Worm (Caenorhabditis elegans) whole organism, L4 larva: ENCODE measurements around the gene ZK686.5.
A peak's percentile ranks its signal among the peaks of the same experiment; 100 is the strongest.

Experiments
- F26F4.8 ChIP-seq: fragments of 200-800 bp; sonication (Bioruptor generic); conservative IDR thresholded peaks from 2 replicates; pipeline ENCODE4 v1.3.6; 2022; ENCODE audit warnings: missing genetic modification characterization, missing compliant biosample characterization
- F44E2.7 ChIP-seq: fragments of 200-800 bp; sonication (Bioruptor generic); IDR thresholded peaks from 2 replicates; pipeline ENCODE4 v2.1.2; 2022; ENCODE audit warnings: missing genetic modification characterization, missing compliant biosample characterization
- Y48G9A.11 ChIP-seq: fragments of 200-800 bp; sonication (Bioruptor generic); IDR thresholded peaks from 2 replicates; pipeline ENCODE4 v1.3.6; 2022; ENCODE audit warnings: missing genetic modification reagents, missing genetic modification characterization, missing compliant biosample characterization
- Y5F2A.4 ChIP-seq: fragments of 200-800 bp; sonication (Bioruptor generic); optimal IDR thresholded peaks from 2 replicates; lab custom pipeline; 2018; ENCODE audit warnings: mild to moderate bottlenecking, missing genetic modification characterization, missing compliant biosample characterization
- aha-1 ChIP-seq: fragments of 150-350 bp; peaks from one replicate; lab custom pipeline; 2014; ENCODE audit warnings: missing biosample characterization, missing genetic modification characterization
- ceh-28 ChIP-seq: fragments of 150-350 bp; optimal IDR thresholded peaks from 2 replicates; lab custom pipeline; 2014; ENCODE audit warnings: missing biosample characterization, missing genetic modification reagents, missing genetic modification characterization
- ceh-82 ChIP-seq: sonication (generic microtip); optimal IDR thresholded peaks from 2 replicates; lab custom pipeline; 2017; ENCODE audit warnings: missing biosample characterization, missing genetic modification characterization
- daf-19 ChIP-seq: fragments of 200-800 bp; sonication (Bioruptor generic); conservative IDR thresholded peaks from 2 replicates; pipeline ENCODE4 v1.3.6; 2022; ENCODE audit warnings: missing genetic modification characterization, missing compliant biosample characterization
- dmd-6 ChIP-seq: fragments of 200-800 bp; sonication (Bioruptor generic); IDR thresholded peaks from 2 replicates; pipeline ENCODE4 v1.3.6; 2022; ENCODE audit warnings: missing genetic modification reagents, missing genetic modification characterization, missing compliant biosample characterization
- dmd-8 ChIP-seq: fragments of 200-800 bp; sonication (Bioruptor generic); IDR thresholded peaks from 2 replicates; pipeline ENCODE4 v1.3.6; 2022; ENCODE audit warnings: missing genetic modification characterization, missing compliant biosample characterization
- dmd-9 ChIP-seq: fragments of 200-800 bp; sonication (Bioruptor generic); IDR thresholded peaks from 2 replicates; pipeline ENCODE4 v1.3.6; 2022; ENCODE audit warnings: missing genetic modification reagents, missing genetic modification characterization, missing compliant biosample characterization
- dpl-1 ChIP-seq: fragments of 150-350 bp; optimal IDR thresholded peaks from 2 replicates; lab custom pipeline; 2014; ENCODE audit warnings: missing biosample characterization, missing genetic modification reagents, missing genetic modification characterization
- dve-1 ChIP-seq: sonication (generic microtip); optimal IDR thresholded peaks from 2 replicates; lab custom pipeline; 2017; ENCODE audit warnings: antibody characterized with exemption, mild to moderate bottlenecking, missing genetic modification characterization, missing compliant biosample characterization; ENCODE audit not compliant: insufficient read depth
- egl-27 ChIP-seq: sonication (generic microtip); optimal IDR thresholded peaks from 3 replicates; lab custom pipeline; 2017; ENCODE audit warnings: missing biosample characterization, missing genetic modification reagents, missing genetic modification characterization
- fkh-10 ChIP-seq: fragments of 150-350 bp; optimal IDR thresholded peaks from 2 replicates; lab custom pipeline; 2014; ENCODE audit warnings: missing biosample characterization, missing genetic modification reagents, missing genetic modification characterization
- gei-8 ChIP-seq: fragments of 200-800 bp; sonication (Bioruptor generic); optimal IDR thresholded peaks from 2 replicates; lab custom pipeline; 2018; ENCODE audit warnings: mild to moderate bottlenecking, missing genetic modification characterization, missing compliant biosample characterization
- hlh-30 ChIP-seq: sonication (generic microtip); optimal IDR thresholded peaks from 2 replicates; lab custom pipeline; 2017; ENCODE audit warnings: antibody characterized with exemption, mild to moderate bottlenecking, missing genetic modification characterization, missing compliant biosample characterization; ENCODE audit not compliant: insufficient read depth
- hmg-1.1 ChIP-seq: fragments of 200-800 bp; sonication (Bioruptor generic); IDR thresholded peaks from 2 replicates; pipeline ENCODE4 v1.3.6; 2022; ENCODE audit warnings: missing genetic modification reagents, missing genetic modification characterization, missing compliant biosample characterization
- lin-38 ChIP-seq: fragments of 200-800 bp; sonication (Bioruptor generic); IDR thresholded peaks from 2 replicates; pipeline ENCODE4 v1.3.6; 2022; ENCODE audit warnings: missing genetic modification reagents, missing genetic modification characterization, missing compliant biosample characterization
- lsy-2 ChIP-seq, 2 experiments: fragments of 150-350 bp in 1 of 2; sonication (generic microtip) in 1 of 2; optimal IDR thresholded peaks; 2 replicates each; lab custom pipeline; 2014 to 2017; ENCODE audit warnings: missing biosample characterization in 2 of 2, missing genetic modification characterization in 2 of 2
- mdl-1 ChIP-seq, 2 experiments: fragments of 150-350 bp in 1 of 2; sonication (generic microtip) in 1 of 2; optimal IDR thresholded peaks; 2 replicates each; lab custom pipeline; 2014 to 2017; ENCODE audit warnings: missing biosample characterization in 2 of 2, missing genetic modification characterization in 2 of 2
- mep-1 ChIP-seq: fragments of 150-350 bp; sonication (generic microtip); optimal IDR thresholded peaks from 3 replicates; lab custom pipeline; 2014; ENCODE audit warnings: missing biosample characterization, missing genetic modification characterization
- nhr-102 ChIP-seq: sonication (generic microtip); optimal IDR thresholded peaks from 2 replicates; lab custom pipeline; 2016; ENCODE audit warnings: mild to moderate bottlenecking, missing genetic modification characterization, moderate library complexity, missing compliant biosample characterization
- nhr-237 ChIP-seq: sonication (generic microtip); optimal IDR thresholded peaks from 2 replicates; lab custom pipeline; 2017; ENCODE audit warnings: missing biosample characterization, missing genetic modification characterization
- nhr-25 ChIP-seq: sonication (generic microtip); optimal IDR thresholded peaks from 2 replicates; lab custom pipeline; 2017; ENCODE audit warnings: missing genetic modification characterization, mild to moderate bottlenecking, missing compliant biosample characterization, antibody characterized with exemption, moderate library complexity, borderline replicate concordance; ENCODE audit not compliant: insufficient read depth
- nhr-28 ChIP-seq: fragments of 150-350 bp; optimal IDR thresholded peaks from 2 replicates; lab custom pipeline; 2014; ENCODE audit warnings: missing biosample characterization, missing genetic modification characterization
- nhr-41 ChIP-seq: fragments of 200-800 bp; sonication (Bioruptor generic); IDR thresholded peaks from 2 replicates; pipeline ENCODE4 v1.3.6; 2022; ENCODE audit warnings: missing genetic modification reagents, missing genetic modification characterization, missing compliant biosample characterization
- nhr-42 ChIP-seq: fragments of 200-800 bp; sonication (Bioruptor generic); IDR thresholded peaks from 2 replicates; pipeline ENCODE4 v1.3.6; 2022; ENCODE audit warnings: missing genetic modification characterization, missing compliant biosample characterization
- nhr-6 ChIP-seq: fragments of 150-350 bp; optimal IDR thresholded peaks from 2 replicates; lab custom pipeline; 2014; ENCODE audit warnings: missing biosample characterization, missing genetic modification characterization
- nhr-76 ChIP-seq: fragments of 150-350 bp; optimal IDR thresholded peaks from 2 replicates; lab custom pipeline; 2014; ENCODE audit warnings: missing biosample characterization, missing genetic modification characterization
- nhr-77 ChIP-seq: fragments of 150-350 bp; optimal IDR thresholded peaks from 2 replicates; lab custom pipeline; 2014; ENCODE audit warnings: missing biosample characterization, missing genetic modification characterization
- pha-4 ChIP-seq, 2 experiments: fragments of 150-350 bp in 1 of 2; fragments of 200-800 bp in 1 of 2; sonication (Bioruptor generic) in 1 of 2; IDR thresholded peaks in 1 of 2; optimal IDR thresholded peaks in 1 of 2; 2 replicates each; pipeline versions ENCODE4 v1.3.6 to Lab custom; 2014 to 2022; ENCODE audit warnings: missing genetic modification characterization in 2 of 2, missing genetic modification reagents in 2 of 2, missing biosample characterization in 1 of 2, missing compliant biosample characterization in 1 of 2
- php-3 ChIP-seq: fragments of 200-800 bp; sonication (Bioruptor generic); IDR thresholded peaks from 2 replicates; pipeline ENCODE4 v1.3.6; 2022; ENCODE audit warnings: missing genetic modification reagents, missing genetic modification characterization, missing compliant biosample characterization
- skn-1 ChIP-seq: fragments of 150-350 bp; optimal IDR thresholded peaks from 2 replicates; lab custom pipeline; 2014; ENCODE audit warnings: missing biosample characterization, missing genetic modification characterization
- snpc-1.2 ChIP-seq: fragments of 200-800 bp; sonication (Bioruptor generic); IDR thresholded peaks from 2 replicates; pipeline ENCODE4 v1.3.6; 2022; ENCODE audit warnings: missing genetic modification reagents, missing genetic modification characterization, missing compliant biosample characterization
- snpc-4 ChIP-seq: fragments of 150-350 bp; optimal IDR thresholded peaks from 2 replicates; lab custom pipeline; 2014; ENCODE audit warnings: missing biosample characterization, missing genetic modification characterization
- spr-3 ChIP-seq: fragments of 200-800 bp; sonication (Bioruptor generic); optimal IDR thresholded peaks from 2 replicates; lab custom pipeline; 2018; ENCODE audit warnings: mild to moderate bottlenecking, missing genetic modification characterization, missing compliant biosample characterization
- unc-130 ChIP-seq: sonication (generic microtip); optimal IDR thresholded peaks from 2 replicates; lab custom pipeline; 2016; ENCODE audit warnings: missing genetic modification reagents, missing genetic modification characterization, missing compliant biosample characterization
- unc-39 ChIP-seq: sonication (generic microtip); optimal IDR thresholded peaks from 2 replicates; lab custom pipeline; 2017; ENCODE audit warnings: missing biosample characterization, missing genetic modification characterization
- unc-62 ChIP-seq, 3 experiments: fragments of 150-350 bp in 1 of 3; sonication (generic microtip); optimal IDR thresholded peaks in 2 of 3; peaks in 1 of 3; 1 replicate in 1 of 3; 2 replicates in 2 of 3; lab custom pipeline; 2014 to 2017; ENCODE audit warnings: missing biosample characterization in 3 of 3, missing genetic modification characterization in 3 of 3, missing genetic modification reagents in 3 of 3, missing genotype in 1 of 3
- vab-7 ChIP-seq: fragments of 200-800 bp; sonication (Bioruptor generic); IDR thresholded peaks from 2 replicates; pipeline ENCODE4 v1.3.6; 2022; ENCODE audit warnings: missing genetic modification reagents, missing genetic modification characterization, missing compliant biosample characterization
- zfp-2 ChIP-seq: sonication (generic microtip); optimal IDR thresholded peaks from 2 replicates; lab custom pipeline; 2016; ENCODE audit warnings: mild to moderate bottlenecking, missing genetic modification characterization, missing compliant biosample characterization
- zip-2 ChIP-seq: fragments of 150-350 bp; optimal IDR thresholded peaks from 2 replicates; lab custom pipeline; 2014; ENCODE audit warnings: missing biosample characterization, missing genetic modification characterization
- ztf-11 ChIP-seq: fragments of 150-350 bp; optimal IDR thresholded peaks from 2 replicates; lab custom pipeline; 2014; ENCODE audit warnings: missing biosample characterization, missing genetic modification characterization
- ztf-7 ChIP-seq: fragments of 150-350 bp; optimal IDR thresholded peaks from 2 replicates; lab custom pipeline; 2014; ENCODE audit warnings: missing biosample characterization, missing genetic modification characterization

Gene ZK686.5

ce11 chrIII:7720861-7721260, 46.5 kb downstream of the ZK686.5 start (continued):
- TF ChIP-seq lsy-2 (tag; optimal IDR thresholded peaks at IDR 0.05; lab: Kevin White, UChicago) (peak in 1 of 2 experiments; percentile 72), ceh-28 (tag; lab: Kevin White, UChicago) (no peak), unc-39 (tag; lab: Kevin White, UChicago) (no peak), snpc-1.2 (GFP tag; lab: Robert Waterston, UW) (no peak), egl-27 (tag; lab: Kevin White, UChicago) (no peak), ztf-7 (tag; lab: Kevin White, UChicago) (no peak), F44E2.7 (no peak), F26F4.8 (no peak), spr-3 (GFP tag; lab: Kevin White, UChicago) (no peak), zip-2 (tag; lab: Kevin White, UChicago) (no peak), mdl-1 (tag; optimal IDR thresholded peaks at IDR 0.05; lab: Kevin White, UChicago) (peak in 1 of 2 experiments; percentile 81), dve-1 (peak; percentile 23), nhr-77 (no peak), nhr-102 (tag; lab: Kevin White, UChicago) (no peak), Y48G9A.11 (GFP tag; lab: Robert Waterston, UW) (no peak), daf-19 (no peak), mep-1 (tag; lab: Kevin White, UChicago) (peak; percentile 63), ceh-82 (tag; lab: Kevin White, UChicago) (no peak), nhr-25 (tag; lab: Kevin White, UChicago) (no peak), snpc-4 (tag; lab: Kevin White, UChicago) (no peak), zfp-2 (no peak), dpl-1 (GFP tag; lab: Kevin White, UChicago) (no peak), nhr-28 (tag; lab: Kevin White, UChicago) (no peak), lin-38 (GFP tag; lab: Robert Waterston, UW) (no peak), fkh-10 (GFP tag; lab: Kevin White, UChicago) (no peak), nhr-42 (GFP tag; lab: Robert Waterston, UW) (no peak)

DNA sequence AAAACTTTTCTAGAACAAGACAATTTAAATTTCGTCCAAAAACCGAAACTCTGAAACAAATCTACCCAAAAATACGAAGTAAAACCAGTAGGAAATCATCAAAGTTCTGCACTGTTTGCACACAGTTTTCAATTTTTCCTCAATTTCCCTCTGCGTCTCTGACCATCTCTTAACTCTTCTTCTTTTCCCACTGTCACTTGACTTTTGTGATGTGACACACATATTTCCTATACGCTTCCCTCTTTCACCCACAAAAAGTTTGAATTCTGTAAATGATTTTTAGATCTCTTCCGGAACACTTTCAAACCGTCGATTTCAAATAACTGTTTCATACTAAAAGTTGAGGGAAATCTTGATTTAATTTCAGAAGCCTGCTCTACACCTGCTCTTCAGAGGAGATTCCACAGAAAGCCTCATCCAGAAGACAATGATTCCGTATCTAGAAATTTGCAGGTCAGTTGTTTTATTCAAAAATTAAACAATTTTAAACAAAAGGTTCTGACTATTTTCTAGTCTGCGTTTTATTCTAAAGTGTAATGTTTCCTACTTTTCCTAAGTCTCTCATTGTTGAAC, 47.9 kb downstream of the ZK686.5 start, which contains the start of gene ncl-1:
ncl-1 (plus strand) TSS at position 366 of the 573 bp plus-strand sequence.
- TF ChIP-seq nhr-6 (no peak), hlh-30 (tag; lab: Kevin White, UChicago) (peak; percentile 83), Y5F2A.4 (GFP tag; lab: Kevin White, UChicago) (no peak), dmd-8 (no peak), nhr-237 (tag; lab: Kevin White, UChicago) (no peak), dmd-6 (GFP tag; lab: Robert Waterston, UW) (peak; percentile 41; the same call in 1 of the 2 replicates), gei-8 (GFP tag; lab: Kevin White, UChicago) (no peak), nhr-41 (no peak), mep-1 (tag; lab: Kevin White, UChicago) (peak; percentile 47), nhr-28 (tag; lab: Kevin White, UChicago) (peak; percentile 47), aha-1 (peak; percentile 94), ztf-11 (tag; lab: Kevin White, UChicago) (no peak), mdl-1 (tag; optimal IDR thresholded peaks at IDR 0.05; lab: Kevin White, UChicago) (peak in 1 of 2 experiments; percentile 28), lsy-2 (tag; optimal IDR thresholded peaks at IDR 0.05; lab: Kevin White, UChicago) (peak in 1 of 2 experiments; percentile 22), php-3 (GFP tag; lab: Robert Waterston, UW) (no peak), dmd-9 (GFP tag; lab: Robert Waterston, UW) (no peak), skn-1 (tag; lab: Kevin White, UChicago) (no peak), dve-1 (peak; percentile 43), vab-7 (GFP tag; lab: Robert Waterston, UW) (no peak), nhr-76 (tag; lab: Kevin White, UChicago) (no peak), unc-130 (no peak), pha-4 (GFP tag; IDR thresholded peaks at IDR 0.05; lab: Robert Waterston, UW) (no peak), pha-4 (tag; optimal IDR thresholded peaks at IDR 0.05; lab: Kevin White, UChicago) (peak; percentile 41), hmg-1.1 (GFP tag; lab: Robert Waterston, UW) (peak; percentile 58; the same call in 1 of the 2 replicates), unc-62 (GFP tag; optimal IDR thresholded peaks at IDR 0.05 in 1 of 2; lab: Kevin White, UChicago) (peak in 1 of 2 experiments; percentile 11), unc-62 (tag; optimal IDR thresholded peaks at IDR 0.05; lab: Kevin White, UChicago) (no peak)
